Worm (Caenorhabditis elegans) whole organism, L4 larva: ENCODE results near the gene F20A1.6.

Experiments
- D1046.2 ChIP-seq: fragments of 200-800 bp; sonication (Bioruptor generic); IDR thresholded peaks from 2 replicates; pipeline ENCODE4 v1.3.6; 2022; ENCODE audit warnings: missing genetic modification characterization, missing compliant biosample characterization
- F10B5.3 ChIP-seq: sonication (generic microtip); optimal IDR thresholded peaks from 2 replicates; lab custom pipeline; 2016; ENCODE audit warnings: mild to moderate bottlenecking, missing genetic modification characterization, missing compliant biosample characterization
- F37D6.2 ChIP-seq: sonication (generic microtip); optimal IDR thresholded peaks from 2 replicates; lab custom pipeline; 2016; ENCODE audit warnings: mild to moderate bottlenecking, missing genetic modification characterization, missing compliant biosample characterization
- F49E8.2 ChIP-seq: sonication (generic microtip); optimal IDR thresholded peaks from 2 replicates; lab custom pipeline; 2016; ENCODE audit warnings: missing compliant biosample characterization, mild to moderate bottlenecking, missing genetic modification characterization, borderline replicate concordance
- R02D3.7 ChIP-seq: fragments of 150-350 bp; sonication (generic microtip); optimal IDR thresholded peaks from 3 replicates; lab custom pipeline; 2014; ENCODE audit warnings: missing biosample characterization, missing genetic modification characterization
- T26A8.4 ChIP-seq: fragments of 200-800 bp; sonication (Bioruptor generic); IDR thresholded peaks from 2 replicates; pipeline ENCODE4 v1.3.6; 2022; ENCODE audit warnings: missing genetic modification characterization, missing compliant biosample characterization
- Y48G9A.11 ChIP-seq: fragments of 200-800 bp; sonication (Bioruptor generic); IDR thresholded peaks from 2 replicates; pipeline ENCODE4 v1.3.6; 2022; ENCODE audit warnings: missing genetic modification reagents, missing genetic modification characterization, missing compliant biosample characterization
- aha-1 ChIP-seq: fragments of 150-350 bp; peaks from one replicate; lab custom pipeline; 2014; ENCODE audit warnings: missing biosample characterization, missing genetic modification characterization
- attf-4 ChIP-seq: sonication (generic microtip); optimal IDR thresholded peaks from 3 replicates; lab custom pipeline; 2017; ENCODE audit warnings: missing biosample characterization, missing genetic modification characterization
- ceh-28 ChIP-seq: fragments of 150-350 bp; optimal IDR thresholded peaks from 2 replicates; lab custom pipeline; 2014; ENCODE audit warnings: missing biosample characterization, missing genetic modification reagents, missing genetic modification characterization
- ces-1 ChIP-seq: fragments of 150-350 bp; sonication (generic microtip); optimal IDR thresholded peaks from 4 replicates; lab custom pipeline; 2014; ENCODE audit warnings: missing biosample characterization, missing genetic modification reagents, missing genetic modification characterization
- cey-2 ChIP-seq: sonication (generic microtip); optimal IDR thresholded peaks from 3 replicates; lab custom pipeline; 2017; ENCODE audit warnings: missing genetic modification characterization, mild to moderate bottlenecking, missing compliant biosample characterization, antibody characterized with exemption, borderline replicate concordance; ENCODE audit not compliant: insufficient read depth
- ctbp-1 ChIP-seq: fragments of 200-800 bp; sonication (Bioruptor generic); IDR thresholded peaks from 2 replicates; pipeline ENCODE4 v1.3.6; 2022; ENCODE audit warnings: missing genetic modification reagents, missing genetic modification characterization, missing compliant biosample characterization
- dmd-8 ChIP-seq: fragments of 200-800 bp; sonication (Bioruptor generic); IDR thresholded peaks from 2 replicates; pipeline ENCODE4 v1.3.6; 2022; ENCODE audit warnings: missing genetic modification characterization, missing compliant biosample characterization
- egl-27 ChIP-seq: sonication (generic microtip); optimal IDR thresholded peaks from 3 replicates; lab custom pipeline; 2017; ENCODE audit warnings: missing biosample characterization, missing genetic modification reagents, missing genetic modification characterization
- fkh-10 ChIP-seq: fragments of 150-350 bp; optimal IDR thresholded peaks from 2 replicates; lab custom pipeline; 2014; ENCODE audit warnings: missing biosample characterization, missing genetic modification reagents, missing genetic modification characterization
- fos-1 ChIP-seq: fragments of 150-350 bp; optimal IDR thresholded peaks from 2 replicates; lab custom pipeline; 2014; ENCODE audit warnings: missing biosample characterization, missing genetic modification characterization
- hif-1 ChIP-seq, 2 experiments: sonication (generic microtip); optimal IDR thresholded peaks; 2 replicates each; lab custom pipeline; 2016 to 2017; ENCODE audit warnings: missing compliant biosample characterization in 2 of 2, missing genetic modification characterization in 2 of 2, missing genetic modification reagents in 2 of 2, missing genotype in 2 of 2, mild to moderate bottlenecking in 1 of 2
- hlh-11 ChIP-seq: fragments of 200-800 bp; sonication (Bioruptor generic); optimal IDR thresholded peaks from 2 replicates; lab custom pipeline; 2018; ENCODE audit warnings: mild to moderate bottlenecking, missing genetic modification characterization, missing compliant biosample characterization
- hlh-30 ChIP-seq: sonication (generic microtip); optimal IDR thresholded peaks from 2 replicates; lab custom pipeline; 2017; ENCODE audit warnings: antibody characterized with exemption, mild to moderate bottlenecking, missing genetic modification characterization, missing compliant biosample characterization; ENCODE audit not compliant: insufficient read depth
- jun-1 ChIP-seq: fragments of 150-350 bp; optimal IDR thresholded peaks from 2 replicates; lab custom pipeline; 2014; ENCODE audit warnings: missing biosample characterization, missing genetic modification reagents, missing genetic modification characterization
- lim-7 ChIP-seq: fragments of 200-800 bp; sonication (Bioruptor generic); IDR thresholded peaks from 2 replicates; pipeline ENCODE4 v1.3.6; 2022; ENCODE audit warnings: missing genetic modification characterization, missing compliant biosample characterization
- lin-15B ChIP-seq: fragments of 150-350 bp; sonication (generic microtip); optimal IDR thresholded peaks from 3 replicates; lab custom pipeline; 2014; ENCODE audit warnings: missing biosample characterization, missing genetic modification characterization
- lin-29 ChIP-seq: fragments of 200-800 bp; sonication (Bioruptor generic); IDR thresholded peaks from 2 replicates; pipeline ENCODE4 v1.3.6; 2022; ENCODE audit warnings: missing genetic modification reagents, missing genetic modification characterization, missing compliant biosample characterization
- lsy-2 ChIP-seq, 2 experiments: fragments of 150-350 bp in 1 of 2; sonication (generic microtip) in 1 of 2; optimal IDR thresholded peaks; 2 replicates each; lab custom pipeline; 2014 to 2017; ENCODE audit warnings: missing biosample characterization in 2 of 2, missing genetic modification characterization in 2 of 2
- mdl-1 ChIP-seq, 2 experiments: fragments of 150-350 bp in 1 of 2; sonication (generic microtip) in 1 of 2; optimal IDR thresholded peaks; 2 replicates each; lab custom pipeline; 2014 to 2017; ENCODE audit warnings: missing biosample characterization in 2 of 2, missing genetic modification characterization in 2 of 2
- mes-2 ChIP-seq: sonication (generic microtip); optimal IDR thresholded peaks from 2 replicates; lab custom pipeline; 2016; ENCODE audit warnings: missing genotype, mild to moderate bottlenecking, missing genetic modification characterization, missing compliant biosample characterization; ENCODE audit not compliant: poor library complexity, severe bottlenecking
- mxl-2 ChIP-seq: fragments of 200-800 bp; sonication (Bioruptor generic); conservative IDR thresholded peaks from 2 replicates; pipeline ENCODE4 v1.3.6; 2022; ENCODE audit warnings: missing genetic modification reagents, missing genetic modification characterization, missing compliant biosample characterization
- nhr-10 ChIP-seq: fragments of 150-350 bp; optimal IDR thresholded peaks from 2 replicates; lab custom pipeline; 2014; ENCODE audit warnings: missing biosample characterization, missing genetic modification characterization
- nhr-11 ChIP-seq: fragments of 150-350 bp; optimal IDR thresholded peaks from 2 replicates; lab custom pipeline; 2014; ENCODE audit warnings: missing biosample characterization, missing genetic modification characterization
- nhr-25 ChIP-seq: sonication (generic microtip); optimal IDR thresholded peaks from 2 replicates; lab custom pipeline; 2017; ENCODE audit warnings: missing genetic modification characterization, mild to moderate bottlenecking, missing compliant biosample characterization, antibody characterized with exemption, moderate library complexity, borderline replicate concordance; ENCODE audit not compliant: insufficient read depth
- nhr-28 ChIP-seq: fragments of 150-350 bp; optimal IDR thresholded peaks from 2 replicates; lab custom pipeline; 2014; ENCODE audit warnings: missing biosample characterization, missing genetic modification characterization
- nhr-41 ChIP-seq: fragments of 200-800 bp; sonication (Bioruptor generic); IDR thresholded peaks from 2 replicates; pipeline ENCODE4 v1.3.6; 2022; ENCODE audit warnings: missing genetic modification reagents, missing genetic modification characterization, missing compliant biosample characterization
- nhr-48 ChIP-seq: sonication (generic microtip); optimal IDR thresholded peaks from 2 replicates; lab custom pipeline; 2016; ENCODE audit warnings: mild to moderate bottlenecking, missing genetic modification characterization, missing compliant biosample characterization
- pqm-1 ChIP-seq: sonication (generic microtip); optimal IDR thresholded peaks from 2 replicates; lab custom pipeline; 2017; ENCODE audit warnings: missing biosample characterization, missing genetic modification characterization
- rbr-2 ChIP-seq: sonication (generic microtip); optimal IDR thresholded peaks from 2 replicates; lab custom pipeline; 2016; ENCODE audit warnings: missing genotype, missing genetic modification characterization, missing compliant biosample characterization
- snpc-1.2 ChIP-seq: fragments of 200-800 bp; sonication (Bioruptor generic); IDR thresholded peaks from 2 replicates; pipeline ENCODE4 v1.3.6; 2022; ENCODE audit warnings: missing genetic modification reagents, missing genetic modification characterization, missing compliant biosample characterization
- snpc-4 ChIP-seq: fragments of 150-350 bp; optimal IDR thresholded peaks from 2 replicates; lab custom pipeline; 2014; ENCODE audit warnings: missing biosample characterization, missing genetic modification characterization
- tag-97 ChIP-seq: fragments of 200-800 bp; sonication (Bioruptor generic); IDR thresholded peaks from 2 replicates; pipeline ENCODE4 v1.3.6; 2022; ENCODE audit warnings: missing genetic modification characterization, missing compliant biosample characterization
- tra-1 ChIP-seq: fragments of 200-800 bp; sonication (Bioruptor generic); IDR thresholded peaks from 2 replicates; pipeline ENCODE4 v1.3.6; 2022; ENCODE audit warnings: missing genetic modification reagents, missing genetic modification characterization, missing compliant biosample characterization
- unc-39 ChIP-seq: sonication (generic microtip); optimal IDR thresholded peaks from 2 replicates; lab custom pipeline; 2017; ENCODE audit warnings: missing biosample characterization, missing genetic modification characterization
- zag-1 ChIP-seq: fragments of 150-350 bp; optimal IDR thresholded peaks from 2 replicates; lab custom pipeline; 2014; ENCODE audit warnings: missing biosample characterization, missing genetic modification characterization
- zip-11 ChIP-seq: fragments of 200-800 bp; sonication (Bioruptor generic); IDR thresholded peaks from 2 replicates; pipeline ENCODE4 v1.3.6; 2022; ENCODE audit warnings: missing genetic modification characterization, missing compliant biosample characterization
- ztf-11 ChIP-seq: fragments of 150-350 bp; optimal IDR thresholded peaks from 2 replicates; lab custom pipeline; 2014; ENCODE audit warnings: missing biosample characterization, missing genetic modification characterization

The F20A1.6 gene

DNA sequence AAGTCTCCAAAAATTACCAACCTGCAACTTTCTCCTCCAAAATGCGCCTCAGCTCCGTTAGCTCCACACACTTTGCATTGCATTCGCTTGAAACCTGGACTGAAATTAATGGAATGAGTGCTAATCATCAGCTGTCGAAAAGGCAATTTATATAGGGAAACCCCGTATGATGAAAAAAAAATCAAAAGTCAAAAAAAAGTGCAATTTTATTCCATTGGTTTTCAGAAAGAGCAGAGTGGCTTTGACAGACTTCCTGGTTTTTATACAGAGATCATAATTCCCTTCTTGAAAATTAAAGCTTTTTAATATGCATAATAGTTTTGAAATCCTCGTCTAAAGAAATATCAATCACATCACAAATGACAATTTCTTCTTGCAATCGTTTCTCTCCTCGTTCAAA, 39.3 kb downstream of the F20A1.6 start, which contains the start of gene nhr-139:
Gene nhr-139 (minus strand): TSS at position 101 of the 400 bp plus-strand sequence.
- TF ChIP-seq D1046.2 (GFP tag; lab: Robert Waterston, UW) (no peak), F49E8.2 (tag; lab: Kevin White, UChicago) (no peak), nhr-10 (tag; lab: Kevin White, UChicago) (no peak)

DNA sequence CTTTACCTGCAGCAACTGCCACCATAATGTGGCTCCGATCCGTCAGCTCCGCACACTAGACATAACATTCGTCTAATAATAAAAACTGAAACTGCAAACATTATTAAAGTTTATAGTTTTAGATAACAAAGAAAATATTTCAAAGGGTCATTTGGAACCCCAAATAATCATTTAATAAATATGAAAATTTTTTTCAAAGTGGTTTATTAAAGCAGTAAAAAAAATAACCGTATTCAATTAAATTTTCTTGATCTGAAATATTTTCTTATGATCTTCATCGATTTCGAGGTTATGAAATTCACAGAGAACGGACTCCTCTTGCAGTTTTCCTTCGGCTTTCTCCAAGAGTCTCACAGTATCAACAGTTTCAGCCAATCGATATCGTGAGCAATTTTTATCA, 41.0 kb downstream of the F20A1.6 start, which contains the start of gene nhr-163:
Gene nhr-163 (minus strand): TSS at position 101 of the 400 bp plus-strand sequence.
- no peak for TF ChIP-seq cey-2 (tag; lab: Kevin White, UChicago)
- no peak for TF ChIP-seq lsy-2 (tag; optimal IDR thresholded peaks at IDR 0.05; lab: Kevin White, UChicago)
- no peak for TF ChIP-seq tag-97 (GFP tag; lab: Robert Waterston, UW)
- TF ChIP-seq mdl-1 (tag; optimal IDR thresholded peaks at IDR 0.05; lab: Kevin White, UChicago) = no peak
- TF ChIP-seq ctbp-1 = no peak
- TF ChIP-seq aha-1 (tag; lab: Kevin White, UChicago) = no peak
- TF ChIP-seq rbr-2 = no peak
- TF ChIP-seq Y48G9A.11 (GFP tag; lab: Robert Waterston, UW) = no peak
- no peak for TF ChIP-seq F10B5.3 (tag; lab: Kevin White, UChicago)
- TF ChIP-seq ces-1 = no peak
- TF ChIP-seq nhr-25 (tag; lab: Kevin White, UChicago) = no peak
- TF ChIP-seq T26A8.4 = no peak
- no peak for TF ChIP-seq fos-1 (tag; lab: Kevin White, UChicago)
- no peak for TF ChIP-seq lim-7 (GFP tag; lab: Robert Waterston, UW)
- no peak for TF ChIP-seq jun-1 (tag; lab: Kevin White, UChicago)
- TF ChIP-seq ztf-11 (tag; lab: Kevin White, UChicago) = no peak
- no peak for TF ChIP-seq hlh-30 (tag; lab: Kevin White, UChicago)
- TF ChIP-seq snpc-1.2 (GFP tag; lab: Robert Waterston, UW) = no peak
- TF ChIP-seq ceh-28 (tag; lab: Kevin White, UChicago) = no peak

DNA sequence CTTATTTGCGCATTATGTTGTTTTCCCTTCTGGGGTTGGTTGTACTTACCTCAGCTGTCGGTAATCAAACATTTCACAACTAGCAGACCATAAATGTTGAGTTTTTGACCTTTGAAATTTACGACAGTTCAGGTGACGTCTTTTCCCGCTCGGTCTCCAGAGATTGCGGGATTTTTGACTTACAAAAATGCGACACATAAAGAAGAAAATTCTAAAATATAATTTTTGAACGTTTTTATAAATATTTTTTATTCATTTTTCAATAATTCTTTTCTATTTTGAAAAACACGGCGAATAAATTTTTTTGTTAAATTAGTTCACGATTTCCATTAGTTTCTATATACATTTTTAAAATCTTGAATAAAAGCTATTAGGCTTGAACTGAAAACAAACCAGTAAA, 44.1 kb downstream of the F20A1.6 start, which contains the start of gene nhr-161:
Gene nhr-161 (minus strand): TSS at position 101 of the 400 bp plus-strand sequence.
- TF ChIP-seq nhr-48 (tag; lab: Kevin White, UChicago) = no peak
- TF ChIP-seq hif-1 (tag; optimal IDR thresholded peaks at IDR 0.05; lab: Kevin White, UChicago) = no peak
- TF ChIP-seq attf-4 = no peak
- no peak for TF ChIP-seq dmd-8
- no peak for TF ChIP-seq lin-15B (tag; lab: Kevin White, UChicago)
- TF ChIP-seq F49E8.2 (tag; lab: Kevin White, UChicago) = no peak
- TF ChIP-seq fkh-10 (GFP tag; lab: Kevin White, UChicago) = no peak
- no peak for TF ChIP-seq zip-11 (GFP tag; lab: Robert Waterston, UW)
- no peak for TF ChIP-seq Y48G9A.11 (GFP tag; lab: Robert Waterston, UW)
- no peak for TF ChIP-seq D1046.2 (GFP tag; lab: Robert Waterston, UW)
- TF ChIP-seq pqm-1 (tag; lab: Kevin White, UChicago) = no peak
- TF ChIP-seq F37D6.2 = no peak
- no peak for TF ChIP-seq fos-1 (tag; lab: Kevin White, UChicago)
- TF ChIP-seq aha-1 (tag; lab: Kevin White, UChicago) = no peak
- TF ChIP-seq unc-39 (tag; lab: Kevin White, UChicago) = no peak
- TF ChIP-seq mes-2 = no peak
- no peak for TF ChIP-seq snpc-4 (tag; lab: Kevin White, UChicago)
- TF ChIP-seq cey-2 (tag; lab: Kevin White, UChicago) = no peak
- TF ChIP-seq lim-7 (GFP tag; lab: Robert Waterston, UW) = no peak
- no peak for TF ChIP-seq ctbp-1

DNA sequence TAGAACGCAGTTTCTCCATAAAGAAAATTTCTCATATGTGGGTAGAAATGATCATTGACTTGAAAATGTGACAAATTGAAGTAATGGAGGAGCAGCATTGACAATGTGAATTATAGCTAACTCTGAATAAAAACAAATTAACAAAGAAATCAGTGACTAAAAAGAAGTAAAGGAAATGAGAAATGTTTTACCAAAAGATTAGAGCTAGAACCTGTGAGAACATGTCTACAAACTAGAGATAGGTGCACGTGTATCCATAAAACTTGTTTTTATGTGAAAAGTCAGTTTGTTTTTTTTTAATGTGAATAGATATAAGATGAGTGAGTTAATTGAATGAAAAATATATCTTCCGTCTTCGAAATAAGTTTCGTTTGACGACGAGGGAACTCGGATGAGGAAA, 47.9 kb downstream of the F20A1.6 start, which contains the start of gene sre-12:
Gene sre-12 (minus strand): TSS at position 101 of the 400 bp plus-strand sequence.
- TF ChIP-seq nhr-11 (tag; lab: Kevin White, UChicago) (no peak), nhr-41 (no peak), nhr-28 (tag; lab: Kevin White, UChicago) (no peak), hlh-11 (tag; lab: Kevin White, UChicago) (no peak), mes-2 (no peak), lin-29 (GFP tag; lab: Robert Waterston, UW) (no peak), tra-1 (GFP tag; lab: Robert Waterston, UW) (no peak), mxl-2 (no peak), Y48G9A.11 (GFP tag; lab: Robert Waterston, UW) (no peak), egl-27 (tag; lab: Kevin White, UChicago) (no peak), R02D3.7 (tag; lab: Kevin White, UChicago) (no peak), lsy-2 (tag; optimal IDR thresholded peaks at IDR 0.05; lab: Kevin White, UChicago) (no peak), zag-1 (tag; lab: Kevin White, UChicago) (no peak)
- TF ChIP-seq, all 104 proteins: peak for 0
